Fruit fly (Drosophila melanogaster) whole organism, wandering third instar larva: ENCODE results near the gene grnd.

ENCODE experiments used
- Abd-B ChIP-seq: fragments of >200 bp; optimal IDR thresholded peaks from 2 replicates; lab custom pipeline; 2017; ENCODE audit warnings: missing biosample characterization, missing genetic modification characterization
- CG32264 ChIP-seq: fragments of 200-800 bp; sonication (Bioruptor generic); optimal IDR thresholded peaks from 2 replicates; lab custom pipeline; 2016; ENCODE audit warnings: missing biosample characterization, missing genetic modification characterization
- CG9705 ChIP-seq: fragments of 200-800 bp; sonication (Bioruptor generic); optimal IDR thresholded peaks from 2 replicates; lab custom pipeline; 2018; ENCODE audit warnings: missing biosample characterization, mild to moderate bottlenecking, missing genetic modification characterization
- CrebA ChIP-seq: fragments of 200-800 bp; sonication (Bioruptor generic); optimal IDR thresholded peaks from 2 replicates; lab custom pipeline; 2016; ENCODE audit warnings: missing biosample characterization, mild to moderate bottlenecking, missing genetic modification characterization, borderline replicate concordance
- Dfd ChIP-seq: fragments of >200 bp; optimal IDR thresholded peaks from 2 replicates; lab custom pipeline; 2017; ENCODE audit warnings: missing biosample characterization, missing genetic modification characterization
- Dif ChIP-seq: fragments of 200-275, 200-300 bp; sonication (Bioruptor generic); optimal IDR thresholded peaks from 2 replicates; lab custom pipeline; 2018; ENCODE audit warnings: missing biosample characterization, missing genetic modification characterization; ENCODE audit not compliant: partially characterized antibody
- GATAd ChIP-seq: sonication (Bioruptor generic); optimal IDR thresholded peaks from 2 replicates; lab custom pipeline; 2016; ENCODE audit warnings: missing biosample characterization, missing genetic modification characterization
- HLH106 ChIP-seq: fragments of 200-800 bp; optimal IDR thresholded peaks from 3 replicates; lab custom pipeline; 2019; ENCODE audit warnings: missing biosample characterization, mild to moderate bottlenecking, missing genetic modification characterization, moderate library complexity
- Hnf4 ChIP-seq: fragments of 200-800 bp; sonication (Bioruptor generic); optimal IDR thresholded peaks from 2 replicates; lab custom pipeline; 2016; ENCODE audit warnings: missing biosample characterization, mild to moderate bottlenecking, missing genetic modification characterization
- Hr78 ChIP-seq: fragments of >200 bp; optimal IDR thresholded peaks from 2 replicates; lab custom pipeline; 2017; ENCODE audit warnings: missing biosample characterization, missing genetic modification characterization
- Hr83 ChIP-seq: fragments of 200-300 bp; sonication (Bioruptor generic); optimal IDR thresholded peaks from 2 replicates; lab custom pipeline; 2016; ENCODE audit warnings: missing biosample characterization, mild to moderate bottlenecking, missing genetic modification characterization, moderate library complexity; ENCODE audit not compliant: poor library complexity, severe bottlenecking
- Jra ChIP-seq: sonication (Bioruptor generic); optimal IDR thresholded peaks from 2 replicates; lab custom pipeline; 2016; ENCODE audit warnings: missing biosample characterization, missing genetic modification characterization
- Mio ChIP-seq: sonication (Bioruptor generic); optimal IDR thresholded peaks from 2 replicates; lab custom pipeline; 2016; ENCODE audit warnings: missing biosample characterization, missing genetic modification characterization
- Myc ChIP-seq: fragments of >200 bp; optimal IDR thresholded peaks from 2 replicates; lab custom pipeline; 2017
- N ChIP-seq: fragments of >200 bp; optimal IDR thresholded peaks from 2 replicates; lab custom pipeline; 2018; ENCODE audit warnings: missing biosample characterization, missing external identifiers, missing genetic modification characterization
- OdsH ChIP-seq: fragments of 200-800 bp; sonication (Bioruptor generic); optimal IDR thresholded peaks from 2 replicates; lab custom pipeline; 2016; ENCODE audit warnings: missing biosample characterization, mild to moderate bottlenecking, missing genetic modification characterization
- Rel ChIP-seq, 2 experiments: fragments of 200-800 bp; sonication (Bioruptor generic) in 1 of 2; optimal IDR thresholded peaks; 2 replicates in 1 of 2; 3 replicates in 1 of 2; lab custom pipeline; 2016 to 2019; ENCODE audit warnings: mild to moderate bottlenecking in 2 of 2, missing biosample characterization in 2 of 2, missing genetic modification characterization in 2 of 2, moderate library complexity in 1 of 2
- Sp1 ChIP-seq: fragments of 200-800 bp; sonication (Bioruptor generic); optimal IDR thresholded peaks from 3 replicates; lab custom pipeline; 2019; ENCODE audit warnings: missing biosample characterization, mild to moderate bottlenecking, missing genetic modification characterization, moderate library complexity
- Vsx2 ChIP-seq: fragments of 200-300, 225-300 bp; sonication (Bioruptor generic); optimal IDR thresholded peaks from 2 replicates; lab custom pipeline; 2018; ENCODE audit warnings: missing biosample characterization, missing genetic modification characterization; ENCODE audit not compliant: partially characterized antibody
- br ChIP-seq: fragments of 200-800 bp; sonication (Bioruptor generic); optimal IDR thresholded peaks from 2 replicates; lab custom pipeline; 2016; ENCODE audit warnings: missing biosample characterization, missing genetic modification characterization
- brk ChIP-seq: fragments of 200-800 bp; sonication (Bioruptor generic); optimal IDR thresholded peaks from 2 replicates; lab custom pipeline; 2016; ENCODE audit warnings: missing biosample characterization, mild to moderate bottlenecking, missing genetic modification characterization
- dl ChIP-seq, 2 experiments: fragments of 175-275, 200-275 bp in 1 of 2; fragments of 200-275 bp in 1 of 2; sonication (Bioruptor generic); optimal IDR thresholded peaks; lab custom pipeline; 2018; ENCODE audit warnings: mild to moderate bottlenecking in 2 of 2, missing biosample characterization in 2 of 2, missing genetic modification characterization in 2 of 2, moderate library complexity in 2 of 2; ENCODE audit not compliant: partially characterized antibody in 2 of 2, insufficient read depth in 1 of 2
- dmrt93B ChIP-seq: fragments of 200-800 bp; sonication (Bioruptor generic); optimal IDR thresholded peaks from 2 replicates; lab custom pipeline; 2018; ENCODE audit warnings: missing biosample characterization, mild to moderate bottlenecking, missing genetic modification characterization
- dsf ChIP-seq: sonication (Bioruptor generic); optimal IDR thresholded peaks from 2 replicates; lab custom pipeline; 2016; ENCODE audit warnings: missing biosample characterization, missing genetic modification characterization, borderline replicate concordance
- ey ChIP-seq: fragments of 200-800 bp; sonication (Bioruptor generic); optimal IDR thresholded peaks from 2 replicates; lab custom pipeline; 2016; ENCODE audit warnings: missing biosample characterization, missing genetic modification characterization
- foxo ChIP-seq, 2 experiments: fragments of 200-800 bp; sonication (Bioruptor generic); optimal IDR thresholded peaks; 2 replicates in 1 of 2; 3 replicates in 1 of 2; lab custom pipeline; 2016 to 2017; ENCODE audit warnings: missing biosample characterization in 2 of 2, missing genetic modification characterization in 2 of 2
- fru ChIP-seq: fragments of 200-800 bp; sonication (Bioruptor generic); optimal IDR thresholded peaks from 3 replicates; lab custom pipeline; 2016; ENCODE audit warnings: missing biosample characterization, mild to moderate bottlenecking, missing genetic modification characterization
- h ChIP-seq: fragments of 200-800 bp; sonication (Bioruptor generic); optimal IDR thresholded peaks from 3 replicates; lab custom pipeline; 2016; ENCODE audit warnings: missing biosample characterization, mild to moderate bottlenecking, missing genetic modification characterization
- jim ChIP-seq: fragments of 175-275, 200-325 bp; sonication (Bioruptor generic); optimal IDR thresholded peaks from 2 replicates; lab custom pipeline; 2016; ENCODE audit warnings: missing biosample characterization, mild to moderate bottlenecking, missing genetic modification characterization
- lola ChIP-seq: fragments of >200 bp; optimal IDR thresholded peaks from 2 replicates; lab custom pipeline; 2017; ENCODE audit warnings: missing biosample characterization, missing genetic modification characterization
- pan ChIP-seq: fragments of >200 bp; optimal IDR thresholded peaks from 2 replicates; lab custom pipeline; 2017
- psq ChIP-seq: fragments of 200-800 bp; sonication (Bioruptor generic); optimal IDR thresholded peaks from 3 replicates; lab custom pipeline; 2017; ENCODE audit warnings: missing biosample characterization, mild to moderate bottlenecking, missing genetic modification characterization, moderate library complexity
- rgr ChIP-seq: fragments of 200-800 bp; sonication (Bioruptor generic); optimal IDR thresholded peaks from 3 replicates; lab custom pipeline; 2016; ENCODE audit warnings: missing biosample characterization, mild to moderate bottlenecking, missing genetic modification characterization
- sage ChIP-seq: fragments of 200-800 bp; sonication (Bioruptor generic); optimal IDR thresholded peaks from 2 replicates; lab custom pipeline; 2016; ENCODE audit warnings: missing biosample characterization, mild to moderate bottlenecking, missing genetic modification characterization
- sv ChIP-seq: fragments of 200-800 bp; sonication (Bioruptor generic); optimal IDR thresholded peaks from 3 replicates; lab custom pipeline; 2016; ENCODE audit warnings: missing biosample characterization, missing genetic modification characterization
- tai ChIP-seq: sonication (Bioruptor generic); optimal IDR thresholded peaks from 2 replicates; lab custom pipeline; 2016; ENCODE audit warnings: missing biosample characterization, missing genetic modification characterization
- usp ChIP-seq: fragments of >200 bp; optimal IDR thresholded peaks from 2 replicates; lab custom pipeline; 2017; ENCODE audit warnings: missing biosample characterization, missing genetic modification characterization
- woc ChIP-seq: sonication (Bioruptor generic); optimal IDR thresholded peaks from 2 replicates; lab custom pipeline; 2016; ENCODE audit warnings: missing biosample characterization, mild to moderate bottlenecking, missing genetic modification characterization

The grnd gene

dm6 chr2L:18466202-18466591 lies 19.0 kb upstream of the grnd start:
- peak; percentile 23 for TF ChIP-seq h (GFP tag; lab: Kevin White, UChicago)
- TF ChIP-seq Hnf4 (GFP tag; lab: Kevin White, UChicago) = no peak
- TF ChIP-seq foxo (GFP tag; optimal IDR thresholded peaks at IDR 0.05; lab: Kevin White, UChicago) = peak in 1 of 2 experiments; percentile 58
- peak; percentile 53 for TF ChIP-seq fru (GFP tag; lab: Kevin White, UChicago)
- TF ChIP-seq Hr83 (GFP tag; lab: Kevin White, UChicago) = no peak
- TF ChIP-seq Abd-B = no peak
- no peak for TF ChIP-seq dsf
- TF ChIP-seq psq (GFP tag; lab: Kevin White, UChicago) = no peak
- no peak for TF ChIP-seq Dfd
- no peak for TF ChIP-seq Jra (GFP tag; lab: Kevin White, UChicago)
- TF ChIP-seq sage (GFP tag; lab: Kevin White, UChicago) = no peak
- TF ChIP-seq dl (GFP tag; optimal IDR thresholded peaks at IDR 0.05; lab: Kevin White, UChicago; ENCODE audit: insufficient read depth in 1 of 2, partially characterized antibody in 2 of 2) = no peak
- TF ChIP-seq Hr78 (GFP tag; lab: Kevin White, UChicago) = no peak
- TF ChIP-seq ey (GFP tag; lab: Kevin White, UChicago) = peak; percentile 11
- peak; percentile 41 for TF ChIP-seq OdsH (GFP tag; lab: Kevin White, UChicago)
- TF ChIP-seq CrebA (GFP tag; lab: Kevin White, UChicago) = no peak
- TF ChIP-seq Sp1 (GFP tag; lab: Kevin White, UChicago) = peak; percentile 70
- TF ChIP-seq CG9705 = peak; percentile 22
- TF ChIP-seq sv (GFP tag; lab: Kevin White, UChicago) = no peak
- TF ChIP-seq tai (GFP tag; lab: Kevin White, UChicago) = no peak
- TF ChIP-seq lola (GFP tag; lab: Kevin White, UChicago) = no peak
- TF ChIP-seq pan (lab: Kevin White, UChicago) = no peak
- TF ChIP-seq GATAd (GFP tag; lab: Kevin White, UChicago) = no peak
- TF ChIP-seq brk (GFP tag; lab: Kevin White, UChicago) = no peak
- no peak for TF ChIP-seq woc (GFP tag; lab: Kevin White, UChicago)
- peak; percentile 8 for TF ChIP-seq rgr (GFP tag; lab: Kevin White, UChicago)
- no peak for TF ChIP-seq jim
- no peak for TF ChIP-seq Dif (GFP tag; lab: Kevin White, UChicago)
- peak; percentile 39 for TF ChIP-seq dmrt93B (GFP tag; lab: Kevin White, UChicago)
- TF ChIP-seq CG32264 (GFP tag; lab: Kevin White, UChicago) = no peak
- no peak for TF ChIP-seq Vsx2 (GFP tag; lab: Kevin White, UChicago)
- TF ChIP-seq HLH106 (tag; lab: Kevin White, UChicago) = peak; percentile 68
- no peak for TF ChIP-seq N (GFP tag; lab: Kevin White, UChicago)
- no peak for TF ChIP-seq Myc (lab: Kevin White, UChicago)
- no peak for TF ChIP-seq Mio
- TF ChIP-seq usp (GFP tag; lab: Kevin White, UChicago) = no peak
- no peak for TF ChIP-seq br (GFP tag; lab: Kevin White, UChicago)
- no peak for TF ChIP-seq Rel (GFP tag; optimal IDR thresholded peaks at IDR 0.05; lab: Kevin White, UChicago)
- peak; percentile 86 for TF ChIP-seq Rel (tag; optimal IDR thresholded peaks at IDR 0.05; lab: Kevin White, UChicago)

- TF ChIP-seq sv (GFP tag; lab: Kevin White, UChicago) (no peak), CG9705 (no peak), usp (GFP tag; lab: Kevin White, UChicago) (no peak), CG32264 (GFP tag; lab: Kevin White, UChicago) (no peak), Hnf4 (GFP tag; lab: Kevin White, UChicago) (no peak), jim (no peak), foxo (GFP tag; optimal IDR thresholded peaks at IDR 0.05; lab: Kevin White, UChicago) (no peak), Mio (no peak), N (GFP tag; lab: Kevin White, UChicago) (no peak), GATAd (GFP tag; lab: Kevin White, UChicago) (no peak), ey (GFP tag; lab: Kevin White, UChicago) (no peak), Myc (lab: Kevin White, UChicago) (no peak), dsf (no peak)
- TF ChIP-seq, all 38 proteins: peak for 0
These were observed 18.5 kb upstream of the grnd start for dm6 chr2L:18466669-18467068.
